Worm (Caenorhabditis elegans) whole organism, early embryonic: ENCODE data around the gene daf-42.
"Not testable (repeated sequence)": the region's sequence is repeated elsewhere in the genome, so short reads cannot be mapped to it uniquely, and the experiment has no call there.

Experiments used
- B0310.2 ChIP-seq: sonication (generic microtip); optimal IDR thresholded peaks from 2 replicates; lab custom pipeline; 2016; ENCODE audit warnings: mild to moderate bottlenecking, missing genetic modification characterization, missing compliant biosample characterization
- F13C5.2 ChIP-seq: sonication (generic microtip); optimal IDR thresholded peaks from 2 replicates; lab custom pipeline; 2017; ENCODE audit warnings: mild to moderate bottlenecking, missing genetic modification characterization, inconsistent platforms, missing compliant biosample characterization
- aly-1 ChIP-seq: sonication (generic microtip); optimal IDR thresholded peaks from 2 replicates; lab custom pipeline; 2016; ENCODE audit warnings: missing genetic modification characterization, missing compliant biosample characterization
- ama-1 ChIP-seq: fragments of 150-350 bp; optimal IDR thresholded peaks from 2 replicates; lab custom pipeline; 2014
- ceh-13 ChIP-seq: fragments of 200-800 bp; sonication (Bioruptor generic); optimal IDR thresholded peaks from 2 replicates; lab custom pipeline; 2018; ENCODE audit warnings: mild to moderate bottlenecking, missing genetic modification characterization, missing compliant biosample characterization
- ceh-36 ChIP-seq: sonication (generic microtip); optimal IDR thresholded peaks from 2 replicates; lab custom pipeline; 2016; ENCODE audit warnings: missing genetic modification characterization, inconsistent platforms, missing compliant biosample characterization
- ets-7 ChIP-seq: sonication (generic microtip); optimal IDR thresholded peaks from 2 replicates; lab custom pipeline; 2016; ENCODE audit warnings: missing genotype, missing genetic modification characterization, missing compliant biosample characterization
- flt-1 ChIP-seq: fragments of 200-800 bp; sonication (Bioruptor generic); IDR thresholded peaks from 2 replicates; pipeline ENCODE4 v1.3.6; 2022; ENCODE audit warnings: missing genetic modification characterization, missing compliant biosample characterization
- hmbx-1 ChIP-seq: sonication (generic microtip); optimal IDR thresholded peaks from 2 replicates; lab custom pipeline; 2016; ENCODE audit warnings: mild to moderate bottlenecking, missing genetic modification characterization, missing compliant biosample characterization
- hmg-4 ChIP-seq: fragments of 200-800 bp; sonication (Bioruptor generic); optimal IDR thresholded peaks from 2 replicates; lab custom pipeline; 2018; ENCODE audit warnings: mild to moderate bottlenecking, missing genetic modification characterization, missing compliant biosample characterization
- hnd-1 ChIP-seq: sonication (generic microtip); optimal IDR thresholded peaks from 2 replicates; lab custom pipeline; 2016; ENCODE audit warnings: missing genetic modification characterization, missing compliant biosample characterization
- pes-1 ChIP-seq: fragments of 200-800 bp; sonication (Bioruptor generic); IDR thresholded peaks from 2 replicates; pipeline ENCODE4 v1.3.6; 2022; ENCODE audit warnings: missing genetic modification reagents, missing genetic modification characterization, missing compliant biosample characterization
- scrt-1 ChIP-seq: fragments of 200-800 bp; sonication (Bioruptor generic); IDR thresholded peaks from 2 replicates; pipeline ENCODE4 v1.3.6; 2022; ENCODE audit warnings: missing genetic modification characterization, missing compliant biosample characterization
- sea-1 ChIP-seq: fragments of 200-800 bp; sonication (Bioruptor generic); conservative IDR thresholded peaks from 2 replicates; pipeline ENCODE4 v1.3.6; 2022; ENCODE audit warnings: missing genetic modification characterization, missing compliant biosample characterization
- tbx-11 ChIP-seq: fragments of 200-800 bp; sonication (Bioruptor generic); IDR thresholded peaks from 2 replicates; pipeline ENCODE4 v1.3.6; 2022; ENCODE audit warnings: missing genetic modification characterization, missing compliant biosample characterization
- tbx-37 ChIP-seq: fragments of 200-800 bp; sonication (Bioruptor generic); conservative IDR thresholded peaks from 2 replicates; pipeline ENCODE4 v1.3.6; 2022; ENCODE audit warnings: missing genetic modification reagents, missing genetic modification characterization, missing compliant biosample characterization
- tra-4 ChIP-seq: sonication (generic microtip); optimal IDR thresholded peaks from 2 replicates; lab custom pipeline; 2017; ENCODE audit warnings: missing genetic modification characterization, missing compliant biosample characterization

Gene daf-42

ce11 chrIV:7381754-7382153 is 35.1 kb upstream of the daf-42 start, which contains the start of gene ptp-8:
ptp-8 (plus strand) TSS chrIV:7382054.
- TF ChIP-seq hmg-4 = no peak
- no peak for TF ChIP-seq ceh-36 (tag; lab: Kevin White, UChicago)
- no peak for TF ChIP-seq tbx-37
- no peak for TF ChIP-seq tbx-11
- TF ChIP-seq flt-1 = no peak
- no peak for TF ChIP-seq B0310.2 (tag; lab: Kevin White, UChicago)

DNA sequence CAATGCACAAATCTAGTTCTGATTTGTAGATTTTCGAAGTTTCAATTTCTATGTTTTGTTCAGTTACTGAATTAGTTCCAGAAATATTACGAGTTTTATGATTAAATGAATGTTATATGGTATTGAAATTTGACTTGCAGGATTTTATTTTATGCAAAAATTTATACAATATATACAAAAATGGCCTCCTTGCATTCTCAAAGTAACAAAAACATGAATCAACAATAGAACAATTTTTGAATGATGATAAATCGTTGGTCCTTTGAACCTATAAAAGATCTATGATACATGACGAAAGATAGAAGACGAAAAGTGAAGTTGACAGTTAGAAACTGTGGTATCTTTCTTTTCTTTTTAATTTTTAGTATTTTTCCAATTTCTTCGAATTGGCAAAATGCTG is 29.9 kb upstream of the daf-42 start, which contains the start of gene T12B3.2:
TSS of gene T12B3.2 (plus strand) at position 301 of the 400 bp plus-strand sequence.
- TF ChIP-seq hmg-4 (no peak), F13C5.2 (no peak), hmbx-1 (tag; lab: Kevin White, UChicago) (no peak), scrt-1 (no peak), B0310.2 (tag; lab: Kevin White, UChicago) (no peak), aly-1 (tag; lab: Kevin White, UChicago) (no peak), ceh-13 (GFP tag; lab: Kevin White, UChicago) (no peak)

DNA sequence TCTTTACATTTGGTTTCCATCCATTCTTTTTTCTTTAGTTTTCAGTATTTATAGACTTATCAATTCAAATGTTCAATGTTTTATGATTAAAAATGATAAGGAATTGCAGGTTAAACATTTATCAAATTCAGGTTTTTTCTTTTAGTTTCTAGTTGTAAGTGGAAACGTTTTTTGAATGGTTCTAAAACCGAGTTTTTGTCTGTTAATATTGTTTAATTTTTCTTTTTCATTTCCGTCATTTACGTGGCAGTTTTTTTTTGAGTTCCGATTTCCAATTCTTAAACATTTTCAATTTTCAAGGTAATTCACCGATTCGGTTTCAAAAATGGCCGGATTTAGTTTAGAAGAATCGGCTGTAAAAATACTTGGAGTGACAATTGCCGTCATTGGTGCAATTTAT is 28.2 kb upstream of the daf-42 start, which contains the start of gene T12B3.3:
TSS of gene T12B3.3 (plus strand) at position 301 of the 400 bp plus-strand sequence.
- not testable (repeated sequence) for TF ChIP-seq tbx-37; hnd-1 (tag; lab: Kevin White, UChicago); tbx-11

DNA sequence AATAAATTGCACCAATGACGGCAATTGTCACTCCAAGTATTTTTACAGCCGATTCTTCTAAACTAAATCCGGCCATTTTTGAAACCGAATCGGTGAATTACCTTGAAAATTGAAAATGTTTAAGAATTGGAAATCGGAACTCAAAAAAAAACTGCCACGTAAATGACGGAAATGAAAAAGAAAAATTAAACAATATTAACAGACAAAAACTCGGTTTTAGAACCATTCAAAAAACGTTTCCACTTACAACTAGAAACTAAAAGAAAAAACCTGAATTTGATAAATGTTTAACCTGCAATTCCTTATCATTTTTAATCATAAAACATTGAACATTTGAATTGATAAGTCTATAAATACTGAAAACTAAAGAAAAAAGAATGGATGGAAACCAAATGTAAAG is 18.4 kb upstream of the daf-42 start, which contains the start of gene Y40C5A.4:
TSS of gene Y40C5A.4 (minus strand) at position 101 of the 400 bp plus-strand sequence.
- TF ChIP-seq ets-7; ceh-36 (tag; lab: Kevin White, UChicago); B0310.2 (tag; lab: Kevin White, UChicago): not testable (repeated sequence)

- 0 out of 2 replicates have a peak, but pooled peaks have one; percentile 51 for TF ChIP-seq tbx-11
- peak; percentile 38; the same call in 1 of the 2 replicates for TF ChIP-seq flt-1
- no peak for TF ChIP-seq hnd-1 (tag; lab: Kevin White, UChicago)
These were observed 2.6 kb downstream of the daf-42 start for ce11 chrIV:7344020-7344419.

ce11 chrIV:7342144-7342543 is 4.5 kb downstream of the daf-42 start:
- no peak for TF ChIP-seq hnd-1 (tag; lab: Kevin White, UChicago)
- no peak for TF ChIP-seq tbx-11
- TF ChIP-seq sea-1 (GFP tag; lab: Robert Waterston, UW) = no peak
- no peak for TF ChIP-seq hmbx-1 (tag; lab: Kevin White, UChicago)
- TF ChIP-seq ceh-13 (GFP tag; lab: Kevin White, UChicago) = no peak
- no peak for TF ChIP-seq F13C5.2
- TF ChIP-seq scrt-1 = no peak
- TF ChIP-seq ama-1 (lab: Kevin White, UChicago) = no peak
- TF ChIP-seq flt-1 = no peak
- TF ChIP-seq B0310.2 (tag; lab: Kevin White, UChicago) = no peak
- no peak for TF ChIP-seq pes-1 (GFP tag; lab: Robert Waterston, UW)
- TF ChIP-seq hmg-4 = no peak
- no peak for TF ChIP-seq aly-1 (tag; lab: Kevin White, UChicago)
- TF ChIP-seq ceh-36 (tag; lab: Kevin White, UChicago) = no peak

DNA sequence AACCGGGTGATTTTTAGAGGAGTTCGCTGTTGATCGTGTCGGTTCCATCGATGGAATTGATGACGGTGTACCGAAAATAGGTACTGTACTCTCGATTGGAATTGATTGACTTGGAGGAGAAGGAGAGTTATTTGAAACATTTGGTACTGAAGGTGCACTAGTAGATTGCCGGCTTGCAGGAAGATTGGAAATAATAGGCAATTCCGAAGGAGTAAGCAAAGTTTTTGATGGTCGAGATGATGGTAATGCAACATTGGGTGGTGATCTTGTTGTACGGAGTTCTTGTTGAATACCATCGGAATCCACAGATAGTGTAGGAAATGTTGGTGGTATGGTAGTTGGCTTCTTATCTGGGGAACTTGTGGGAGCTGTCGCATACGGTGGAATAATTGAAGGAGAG is 7.6 kb downstream of the daf-42 start:
- TF ChIP-seq F13C5.2 = no peak
- no peak for TF ChIP-seq aly-1 (tag; lab: Kevin White, UChicago)
- no peak for TF ChIP-seq B0310.2 (tag; lab: Kevin White, UChicago)
- no peak for TF ChIP-seq tbx-11
- no peak for TF ChIP-seq flt-1
- TF ChIP-seq ceh-13 (GFP tag; lab: Kevin White, UChicago) = no peak
- no peak for TF ChIP-seq hmbx-1 (tag; lab: Kevin White, UChicago)
- TF ChIP-seq tra-4 (tag; lab: Kevin White, UChicago) = no peak
- no peak for TF ChIP-seq hmg-4
- TF ChIP-seq ama-1 (lab: Kevin White, UChicago) = no peak
- TF ChIP-seq ceh-36 (tag; lab: Kevin White, UChicago) = no peak
- no peak for TF ChIP-seq sea-1 (GFP tag; lab: Robert Waterston, UW)
- TF ChIP-seq tbx-37 = no peak
- TF ChIP-seq ets-7 = no peak

- no peak for TF ChIP-seq aly-1 (tag; lab: Kevin White, UChicago)
- TF ChIP-seq tra-4 (tag; lab: Kevin White, UChicago) = no peak
- TF ChIP-seq scrt-1 = no peak
- no peak for TF ChIP-seq pes-1 (GFP tag; lab: Robert Waterston, UW)
- TF ChIP-seq hnd-1 (tag; lab: Kevin White, UChicago) = no peak
- no peak for TF ChIP-seq tbx-37
- TF ChIP-seq hmbx-1 (tag; lab: Kevin White, UChicago) = no peak
- TF ChIP-seq F13C5.2 = no peak
- TF ChIP-seq sea-1 (GFP tag; lab: Robert Waterston, UW) = no peak
- TF ChIP-seq ama-1 (lab: Kevin White, UChicago) = no peak
- TF ChIP-seq ets-7 = no peak
- no peak for TF ChIP-seq tbx-11
- TF ChIP-seq ceh-13 (GFP tag; lab: Kevin White, UChicago) = no peak
- TF ChIP-seq flt-1 = no peak
- no peak for TF ChIP-seq hmg-4
- TF ChIP-seq ceh-36 (tag; lab: Kevin White, UChicago) = no peak
- TF ChIP-seq B0310.2 (tag; lab: Kevin White, UChicago) = no peak
These were observed 8.6 kb downstream of the daf-42 start for ce11 chrIV:7338042-7338441.

- TF ChIP-seq aly-1 (tag; lab: Kevin White, UChicago) (no peak), F13C5.2 (no peak), flt-1 (no peak), hnd-1 (tag; lab: Kevin White, UChicago) (no peak), sea-1 (GFP tag; lab: Robert Waterston, UW) (no peak), hmbx-1 (tag; lab: Kevin White, UChicago) (no peak), ceh-36 (tag; lab: Kevin White, UChicago) (no peak), tbx-11 (no peak), tbx-37 (no peak), hmg-4 (no peak), ceh-13 (GFP tag; lab: Kevin White, UChicago) (no peak), scrt-1 (no peak), ama-1 (lab: Kevin White, UChicago) (no peak), tra-4 (tag; lab: Kevin White, UChicago) (no peak), pes-1 (GFP tag; lab: Robert Waterston, UW) (no peak), ets-7 (no peak), B0310.2 (tag; lab: Kevin White, UChicago) (no peak)
These were observed 14.0 kb downstream of the daf-42 start, which contains the start of gene ocr-4 for ce11 chrIV:7332695-7333094. ocr-4 (minus strand) TSS chrIV:7332795.
